Fruit fly (Drosophila melanogaster) whole organism, prepupa: ENCODE data around the gene CG7182.

Experiments
- Blimp-1 ChIP-seq: fragments of 200-800 bp; sonication (Bioruptor generic); optimal IDR thresholded peaks from 3 replicates; lab custom pipeline; 2017; ENCODE audit warnings: missing biosample characterization, missing genetic modification characterization, mild to moderate bottlenecking, moderate library complexity, missing genetic modification reagents
- CG11902 ChIP-seq: fragments of 200-800 bp; sonication (Bioruptor generic); optimal IDR thresholded peaks from 3 replicates; lab custom pipeline; 2016; ENCODE audit warnings: missing biosample characterization, missing genetic modification characterization
- CG16779 ChIP-seq: fragments of 200-800 bp; sonication (Bioruptor generic); optimal IDR thresholded peaks from 3 replicates; lab custom pipeline; 2017; ENCODE audit warnings: missing biosample characterization, mild to moderate bottlenecking, missing genetic modification characterization
- CG8319 ChIP-seq: fragments of 200-800 bp; sonication (Bioruptor generic); optimal IDR thresholded peaks from 3 replicates; lab custom pipeline; 2016; ENCODE audit warnings: missing biosample characterization, missing genetic modification characterization
- CG9139 ChIP-seq: fragments of 200-800 bp; sonication (Bioruptor generic); optimal IDR thresholded peaks from 3 replicates; lab custom pipeline; 2017; ENCODE audit warnings: missing biosample characterization, mild to moderate bottlenecking, missing genetic modification characterization
- Eip78C ChIP-seq: fragments of 200-800 bp; sonication (Bioruptor generic); peaks from one replicate; lab custom pipeline; 2016; ENCODE audit warnings: missing biosample characterization, missing genetic modification characterization
- Gug ChIP-seq: fragments of 200-800 bp; sonication (Bioruptor generic); IDR thresholded peaks from 2 replicates; pipeline ENCODE4 v1.3.6; 2022; ENCODE audit warnings: missing biosample characterization, missing genetic modification characterization
- Hr38 ChIP-seq: sonication (Bioruptor generic); optimal IDR thresholded peaks from 2 replicates; lab custom pipeline; 2016; ENCODE audit warnings: missing biosample characterization, missing genetic modification characterization
- fd85E ChIP-seq: fragments of 200-800 bp; sonication (Bioruptor generic); optimal IDR thresholded peaks from 3 replicates; lab custom pipeline; 2016; ENCODE audit warnings: missing biosample characterization, missing genetic modification characterization
- svp ChIP-seq: fragments of 200-800 bp; sonication (Bioruptor generic); peaks from one replicate; lab custom pipeline; 2016; ENCODE audit warnings: missing biosample characterization, missing genetic modification characterization

DNA sequence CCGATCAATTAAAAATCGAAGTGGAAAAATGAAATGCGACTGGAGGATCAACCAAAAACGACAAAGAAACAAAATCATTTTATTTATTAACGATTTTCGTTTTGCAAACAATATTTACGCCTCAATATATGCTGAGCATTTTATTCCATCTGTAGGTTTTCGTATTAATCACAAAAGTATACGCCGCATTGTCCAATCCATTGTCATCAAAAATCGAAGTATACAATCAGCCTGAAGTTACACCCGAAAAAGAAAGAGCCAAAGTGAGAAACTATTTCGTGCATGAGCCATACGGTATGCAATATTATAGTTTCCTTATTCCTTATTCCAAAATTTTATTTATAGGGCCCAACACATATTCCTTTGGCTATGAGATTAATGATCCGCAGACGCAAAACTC, 17.2 kb downstream of the CG7182 start:
- TF ChIP-seq svp (GFP tag; lab: Kevin White, UChicago) (no peak), fd85E (no peak), CG16779 (tag; lab: Kevin White, UChicago) (no peak), Blimp-1 (GFP tag; lab: Kevin White, UChicago) (no peak), Hr38 (GFP tag; lab: Kevin White, UChicago) (no peak), CG9139 (GFP tag; lab: Kevin White, UChicago) (no peak), CG8319 (GFP tag; lab: Kevin White, UChicago) (no peak), Gug (GFP tag; lab: Robert Waterston, UW) (no peak), CG11902 (GFP tag; lab: Kevin White, UChicago) (no peak), Eip78C (GFP tag; lab: Kevin White, UChicago) (peak; percentile 12)
